Worm (Caenorhabditis elegans) whole organism, late embryonic: ENCODE results near the gene F22H10.6.

Experiments
- C38D4.7 ChIP-seq: fragments of 200-800 bp; sonication (Bioruptor generic); optimal IDR thresholded peaks from 2 replicates; lab custom pipeline; 2018; ENCODE audit warnings: mild to moderate bottlenecking, missing genetic modification characterization, moderate library complexity, missing compliant biosample characterization
- F13H6.1 ChIP-seq: sonication (generic microtip); optimal IDR thresholded peaks from 2 replicates; lab custom pipeline; 2016; ENCODE audit warnings: missing genetic modification characterization, missing compliant biosample characterization
- K02D7.2 ChIP-seq: sonication (generic microtip); optimal IDR thresholded peaks from 2 replicates; lab custom pipeline; 2017; ENCODE audit warnings: mild to moderate bottlenecking, missing genetic modification characterization, missing compliant biosample characterization
- K09A11.1 ChIP-seq: sonication (generic microtip); optimal IDR thresholded peaks from 2 replicates; lab custom pipeline; 2017; ENCODE audit warnings: antibody characterized with exemption, mild to moderate bottlenecking, missing genetic modification characterization, missing compliant biosample characterization; ENCODE audit not compliant: insufficient read depth
- T23F11.4 ChIP-seq: fragments of 200-800 bp; sonication (Bioruptor generic); optimal IDR thresholded peaks from 2 replicates; lab custom pipeline; 2018; ENCODE audit warnings: mild to moderate bottlenecking, missing genetic modification characterization, missing compliant biosample characterization
- Y22D7AL.16 ChIP-seq: sonication (generic microtip); optimal IDR thresholded peaks from 2 replicates; lab custom pipeline; 2016; ENCODE audit warnings: missing genetic modification characterization, missing compliant biosample characterization
- ahr-1 ChIP-seq: sonication (generic microtip); optimal IDR thresholded peaks from 2 replicates; lab custom pipeline; 2016; ENCODE audit warnings: missing genetic modification characterization, missing compliant biosample characterization
- ceh-14 ChIP-seq: sonication (generic microtip); optimal IDR thresholded peaks from 2 replicates; lab custom pipeline; 2016; ENCODE audit warnings: missing genotype, missing genetic modification characterization, missing compliant biosample characterization
- ceh-18 ChIP-seq: sonication (generic microtip); optimal IDR thresholded peaks from 2 replicates; lab custom pipeline; 2016; ENCODE audit warnings: missing genetic modification characterization, missing compliant biosample characterization
- ceh-19 ChIP-seq: fragments of 200-800 bp; sonication (Bioruptor generic); optimal IDR thresholded peaks from 2 replicates; lab custom pipeline; 2018; ENCODE audit warnings: mild to moderate bottlenecking, missing genetic modification characterization, missing compliant biosample characterization
- ceh-24 ChIP-seq: sonication (generic microtip); optimal IDR thresholded peaks from 2 replicates; lab custom pipeline; 2016; ENCODE audit warnings: mild to moderate bottlenecking, missing genetic modification characterization, missing compliant biosample characterization
- ceh-30 ChIP-seq: fragments of 150-350 bp; optimal IDR thresholded peaks from 2 replicates; lab custom pipeline; 2014; ENCODE audit warnings: missing biosample characterization, missing genetic modification characterization
- ceh-45 ChIP-seq: fragments of 200-800 bp; sonication (Bioruptor generic); IDR thresholded peaks from 2 replicates; pipeline ENCODE4 v1.3.6; 2022; ENCODE audit warnings: missing genetic modification reagents, missing genetic modification characterization, missing compliant biosample characterization
- ceh-9 ChIP-seq: sonication (generic microtip); optimal IDR thresholded peaks from 2 replicates; lab custom pipeline; 2016; ENCODE audit warnings: mild to moderate bottlenecking, missing genetic modification characterization, inconsistent platforms, missing compliant biosample characterization
- dmd-4 ChIP-seq: sonication (generic microtip); optimal IDR thresholded peaks from 2 replicates; lab custom pipeline; 2016; ENCODE audit warnings: borderline replicate concordance, missing genetic modification characterization, missing compliant biosample characterization
- elt-2 ChIP-seq: sonication (generic microtip); optimal IDR thresholded peaks from 2 replicates; lab custom pipeline; 2016; ENCODE audit warnings: missing genetic modification reagents, missing genetic modification characterization, missing compliant biosample characterization
- ets-4 ChIP-seq: sonication (generic microtip); optimal IDR thresholded peaks from 2 replicates; lab custom pipeline; 2016; ENCODE audit warnings: missing genetic modification characterization, missing compliant biosample characterization
- fax-1 ChIP-seq: sonication (generic microtip); optimal IDR thresholded peaks from 2 replicates; lab custom pipeline; 2016; ENCODE audit warnings: missing genotype, missing genetic modification characterization, missing compliant biosample characterization
- fkh-10 ChIP-seq: fragments of 150-350 bp; optimal IDR thresholded peaks from 2 replicates; lab custom pipeline; 2014; ENCODE audit warnings: missing biosample characterization, missing genetic modification reagents, missing genetic modification characterization
- gmeb-2 ChIP-seq: sonication (generic microtip); optimal IDR thresholded peaks from 2 replicates; lab custom pipeline; 2016; ENCODE audit warnings: missing genetic modification characterization, inconsistent platforms, missing compliant biosample characterization
- hlh-15 ChIP-seq: sonication (generic microtip); optimal IDR thresholded peaks from 2 replicates; lab custom pipeline; 2016; ENCODE audit warnings: missing genetic modification characterization, missing compliant biosample characterization
- hlh-6 ChIP-seq: sonication (generic microtip); optimal IDR thresholded peaks from 2 replicates; lab custom pipeline; 2016; ENCODE audit warnings: missing genotype, missing genetic modification characterization, missing compliant biosample characterization
- hlh-8 ChIP-seq: sonication (generic microtip); optimal IDR thresholded peaks from 2 replicates; lab custom pipeline; 2016; ENCODE audit warnings: missing genotype, missing genetic modification characterization, missing compliant biosample characterization
- lim-6 ChIP-seq: sonication (generic microtip); optimal IDR thresholded peaks from 2 replicates; lab custom pipeline; 2016; ENCODE audit warnings: missing genetic modification characterization, missing compliant biosample characterization
- lin-11 ChIP-seq: fragments of 200-800 bp; sonication (Bioruptor generic); optimal IDR thresholded peaks from 2 replicates; lab custom pipeline; 2018; ENCODE audit warnings: mild to moderate bottlenecking, missing genetic modification characterization, missing compliant biosample characterization
- madf-2 ChIP-seq: sonication (generic microtip); optimal IDR thresholded peaks from 2 replicates; lab custom pipeline; 2017; ENCODE audit warnings: missing genetic modification characterization, missing compliant biosample characterization
- mec-3 ChIP-seq: sonication (generic microtip); optimal IDR thresholded peaks from 2 replicates; lab custom pipeline; 2016; ENCODE audit warnings: borderline replicate concordance, missing genetic modification characterization, missing compliant biosample characterization
- nhr-232 ChIP-seq: sonication (generic microtip); optimal IDR thresholded peaks from 2 replicates; lab custom pipeline; 2016; ENCODE audit warnings: missing genetic modification characterization, missing compliant biosample characterization
- npax-4 ChIP-seq: sonication (generic microtip); optimal IDR thresholded peaks from 2 replicates; lab custom pipeline; 2016; ENCODE audit warnings: missing genetic modification characterization, missing compliant biosample characterization
- odd-2 ChIP-seq: sonication (generic microtip); optimal IDR thresholded peaks from 2 replicates; lab custom pipeline; 2017; ENCODE audit warnings: antibody characterized with exemption, mild to moderate bottlenecking, missing genetic modification characterization, missing compliant biosample characterization
- pat-9 ChIP-seq: fragments of 200-800 bp; sonication (Bioruptor generic); optimal IDR thresholded peaks from 2 replicates; lab custom pipeline; 2018; ENCODE audit warnings: mild to moderate bottlenecking, missing genetic modification characterization, moderate library complexity, missing compliant biosample characterization
- pha-2 ChIP-seq: sonication (generic microtip); optimal IDR thresholded peaks from 2 replicates; lab custom pipeline; 2017; ENCODE audit warnings: mild to moderate bottlenecking, missing genetic modification characterization, missing compliant biosample characterization
- pqm-1 ChIP-seq: sonication (generic microtip); optimal IDR thresholded peaks from 2 replicates; lab custom pipeline; 2016; ENCODE audit warnings: missing genetic modification characterization, missing compliant biosample characterization
- pros-1 ChIP-seq: fragments of 150-350 bp; optimal IDR thresholded peaks from 2 replicates; lab custom pipeline; 2014; ENCODE audit warnings: missing biosample characterization, missing genetic modification reagents, missing genetic modification characterization
- ref-2 ChIP-seq: sonication (generic microtip); optimal IDR thresholded peaks from 2 replicates; lab custom pipeline; 2016; ENCODE audit warnings: missing genetic modification characterization, missing compliant biosample characterization
- sox-4 ChIP-seq: sonication (generic microtip); optimal IDR thresholded peaks from 2 replicates; lab custom pipeline; 2017; ENCODE audit warnings: mild to moderate bottlenecking, missing genetic modification characterization, inconsistent platforms, missing compliant biosample characterization
- tbx-2 ChIP-seq: sonication (generic microtip); optimal IDR thresholded peaks from 2 replicates; lab custom pipeline; 2016; ENCODE audit warnings: missing genetic modification characterization, missing compliant biosample characterization
- unc-55 ChIP-seq: sonication (generic microtip); optimal IDR thresholded peaks from 2 replicates; lab custom pipeline; 2017; ENCODE audit warnings: missing biosample characterization, missing genetic modification reagents, missing genetic modification characterization
- unc-86 ChIP-seq: sonication (generic microtip); optimal IDR thresholded peaks from 2 replicates; lab custom pipeline; 2016; ENCODE audit warnings: missing genetic modification characterization, missing compliant biosample characterization
- zip-5 ChIP-seq: sonication (generic microtip); optimal IDR thresholded peaks from 2 replicates; lab custom pipeline; 2016; ENCODE audit warnings: missing genetic modification characterization, missing compliant biosample characterization
- ztf-16 ChIP-seq: sonication (generic microtip); optimal IDR thresholded peaks from 2 replicates; lab custom pipeline; 2017; ENCODE audit warnings: missing genetic modification characterization, missing compliant biosample characterization

F22H10.6 gene

ce11 chrX:16726879-16727278, 35.7 kb upstream of the F22H10.6 start (continued):
- TF ChIP-seq dmd-4 (tag; lab: Kevin White, UChicago): peak; percentile 60
- no peak for TF ChIP-seq ceh-30 (tag; lab: Kevin White, UChicago)
- TF ChIP-seq mec-3: no peak
- TF ChIP-seq lim-6 (tag; lab: Kevin White, UChicago): peak; percentile 9
- TF ChIP-seq ets-4 (tag; lab: Kevin White, UChicago): peak; percentile 60
- no peak for TF ChIP-seq npax-4 (tag; lab: Kevin White, UChicago)
- TF ChIP-seq ceh-18 (tag; lab: Kevin White, UChicago): peak; percentile 91
- peak; percentile 6 for TF ChIP-seq gmeb-2 (tag; lab: Kevin White, UChicago)
- TF ChIP-seq pha-2 (tag; lab: Kevin White, UChicago): peak; percentile 48
- TF ChIP-seq lin-11 (tag; lab: Kevin White, UChicago): peak; percentile 28
- peak; percentile 23 for TF ChIP-seq sox-4 (tag; lab: Kevin White, UChicago)
- peak; percentile 1 for TF ChIP-seq pqm-1 (tag; lab: Kevin White, UChicago)
- TF ChIP-seq ref-2 (tag; lab: Kevin White, UChicago): peak; percentile 87
- TF ChIP-seq hlh-8 (tag; lab: Kevin White, UChicago): peak; percentile 23
- no peak for TF ChIP-seq Y22D7AL.16 (tag; lab: Kevin White, UChicago)
- no peak for TF ChIP-seq ceh-45 (GFP tag; lab: Robert Waterston, UW)
- TF ChIP-seq F13H6.1: peak; percentile 73
- TF ChIP-seq elt-2 (tag; lab: Kevin White, UChicago): peak; percentile 71
- no peak for TF ChIP-seq ceh-9 (tag; lab: Kevin White, UChicago)
- peak; percentile 41 for TF ChIP-seq K09A11.1
- peak; percentile 9 for TF ChIP-seq fax-1 (tag; lab: Kevin White, UChicago)
- peak; percentile 69 for TF ChIP-seq unc-55 (GFP tag; lab: Kevin White, UChicago)
- TF ChIP-seq ahr-1 (tag; lab: Kevin White, UChicago): no peak
- TF ChIP-seq ceh-19 (GFP tag; lab: Kevin White, UChicago): peak; percentile 67
- TF ChIP-seq ceh-14: peak; percentile 91
- peak; percentile 51 for TF ChIP-seq madf-2
- TF ChIP-seq K02D7.2: no peak

DNA sequence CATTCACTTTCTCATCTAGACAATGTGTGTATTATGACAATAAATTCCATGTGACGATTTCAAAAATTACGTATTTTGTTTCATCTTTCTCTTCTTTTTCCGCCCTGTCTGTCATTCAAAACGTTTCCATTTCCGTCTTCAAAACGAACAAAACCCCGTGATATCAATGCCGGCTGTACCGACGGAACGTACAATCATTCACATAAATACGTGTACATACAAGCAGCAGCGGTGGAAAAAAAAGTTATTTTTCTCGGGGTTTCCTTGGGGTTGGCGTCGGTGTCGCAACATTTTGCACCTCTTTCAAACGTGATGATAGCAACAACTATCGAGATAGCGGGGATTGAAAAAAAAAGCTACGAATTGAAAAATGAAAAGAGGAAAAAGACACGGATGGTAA, 33.8 kb upstream of the F22H10.6 start:
- TF ChIP-seq zip-5 (tag; lab: Kevin White, UChicago) (no peak), hlh-6 (tag; lab: Kevin White, UChicago) (no peak), nhr-232 (tag; lab: Kevin White, UChicago) (no peak), ceh-9 (tag; lab: Kevin White, UChicago) (no peak)

- TF ChIP-seq fkh-10 (GFP tag; lab: Kevin White, UChicago) (no peak), hlh-15 (no peak), ceh-30 (tag; lab: Kevin White, UChicago) (no peak), pros-1 (tag; lab: Kevin White, UChicago) (no peak), ceh-18 (tag; lab: Kevin White, UChicago) (no peak), unc-86 (tag; lab: Kevin White, UChicago) (no peak), ceh-24 (tag; lab: Kevin White, UChicago) (no peak)
Measured at ce11 chrX:16721930-16722329, 30.8 kb upstream of the F22H10.6 start.

DNA sequence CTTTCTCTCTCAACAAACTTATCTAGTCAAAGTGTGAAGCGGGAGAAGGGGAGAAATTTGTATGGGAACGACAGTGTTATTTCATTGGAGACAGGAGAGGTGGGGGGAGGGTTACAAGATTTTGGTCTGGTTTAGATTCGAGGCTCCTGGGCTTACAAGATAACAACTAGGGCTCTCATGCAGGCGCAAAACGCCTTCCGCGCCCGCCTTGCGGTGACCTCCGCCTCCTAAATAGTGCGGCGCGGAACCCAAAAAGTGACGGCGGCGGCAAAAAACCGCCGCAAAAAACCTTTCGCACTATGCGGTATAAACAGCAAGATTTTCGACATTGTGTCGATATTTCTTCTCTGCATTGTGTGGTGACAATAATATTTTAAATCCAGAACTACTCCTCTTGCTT, 24.8 kb upstream of the F22H10.6 start:
- TF ChIP-seq C38D4.7 (no peak), fkh-10 (GFP tag; lab: Kevin White, UChicago) (no peak), tbx-2 (tag; lab: Kevin White, UChicago) (no peak), fax-1 (tag; lab: Kevin White, UChicago) (no peak), lim-6 (tag; lab: Kevin White, UChicago) (no peak), T23F11.4 (GFP tag; lab: Kevin White, UChicago) (no peak), odd-2 (tag; lab: Kevin White, UChicago) (no peak), pat-9 (no peak), gmeb-2 (tag; lab: Kevin White, UChicago) (no peak), ztf-16 (tag; lab: Kevin White, UChicago) (no peak)
